Worm (Caenorhabditis elegans): ENCODE data around the gene F20G2.1.

- TF ChIP-seq tbx-2 (tag; optimal IDR thresholded peaks at IDR 0.05) (no peak), pqm-1 (tag; optimal IDR thresholded peaks at IDR 0.05) (no peak), hlh-6 (tag; optimal IDR thresholded peaks at IDR 0.05) (no peak), nhr-11 (tag; optimal IDR thresholded peaks at IDR 0.05) (no peak), fkh-10 (GFP tag; optimal IDR thresholded peaks at IDR 0.05) (no peak), ceh-18 (tag; optimal IDR thresholded peaks at IDR 0.05) (no peak)
These were observed 22.6 kb downstream of the F20G2.1 start, which contains the start of gene dct-17 for ce11 chrV:13730762-13731161.
